Fruit fly (Drosophila melanogaster): ENCODE results near the gene CG9175.

CG9175 gene

dm6 chr2L:6048542-6048941 is 50.2 kb downstream of the CG9175 start, which contains the start of the genes CG34179 and slmo (continued):
- no peak for TF ChIP-seq Adf1 (GFP tag; IDR thresholded peaks at IDR 0.05)
- TF ChIP-seq CG8388 (GFP tag; optimal IDR thresholded peaks at IDR 0.05) = no peak
- TF ChIP-seq CG10431 (GFP tag; optimal IDR thresholded peaks at IDR 0.05) = no peak
- no peak for TF ChIP-seq CG17385 (GFP tag; optimal IDR thresholded peaks at IDR 0.05)
- no peak for TF ChIP-seq run (tag; optimal IDR thresholded peaks at IDR 0.05)
- TF ChIP-seq CG6854 (GFP tag; optimal IDR thresholded peaks at IDR 0.05) = no peak
- TF ChIP-seq Aef1 (GFP tag; IDR thresholded peaks at IDR 0.05) = no peak
- TF ChIP-seq CG12659 (GFP tag; optimal IDR thresholded peaks at IDR 0.05) = no peak
- TF ChIP-seq pan (optimal IDR thresholded peaks at IDR 0.05) = no peak
- TF ChIP-seq pan (GFP tag; optimal IDR thresholded peaks at IDR 0.05 in 1 of 2, IDR thresholded peaks at IDR 0.05 in 1 of 2) = no peak
- no peak for TF ChIP-seq Fer3 (tag; optimal IDR thresholded peaks at IDR 0.05)
- peak; percentile 22; the same call in 2 of the 3 replicates for TF ChIP-seq CG16813 (GFP tag; IDR thresholded peaks at IDR 0.05; ENCODE audit: partially characterized antibody)
- TF ChIP-seq al (GFP tag; IDR thresholded peaks at IDR 0.05) = no peak
- peak; percentile 13 for TF ChIP-seq Sin3A (optimal IDR thresholded peaks at IDR 0.05)
- no peak for TF ChIP-seq en (GFP tag; optimal IDR thresholded peaks at IDR 0.05)
- TF ChIP-seq Dfd (GFP tag; optimal IDR thresholded peaks at IDR 0.05) = no peak
- no peak for TF ChIP-seq Hr51 (GFP tag; optimal IDR thresholded peaks at IDR 0.05)
- TF ChIP-seq Doc2 (GFP tag; IDR thresholded peaks at IDR 0.05) = no peak
- no peak for TF ChIP-seq vvl (GFP tag; IDR thresholded peaks at IDR 0.05)
- no peak for TF ChIP-seq CG7357 (GFP tag; IDR thresholded peaks at IDR 0.05)
- TF ChIP-seq pum (GFP tag; optimal IDR thresholded peaks at IDR 0.05) = no peak
- TF ChIP-seq Dp (GFP tag; optimal IDR thresholded peaks at IDR 0.05) = peak; percentile 37
- no peak for TF ChIP-seq Mes4 (GFP tag; optimal IDR thresholded peaks at IDR 0.05)
- TF ChIP-seq CG14441 (GFP tag; IDR thresholded peaks at IDR 0.05) = no peak
- no peak for TF ChIP-seq CG12104 (GFP tag; optimal IDR thresholded peaks at IDR 0.05)
- TF ChIP-seq Hmx (GFP tag; optimal IDR thresholded peaks at IDR 0.05) = no peak
- no peak for TF ChIP-seq odd (GFP tag; optimal IDR thresholded peaks at IDR 0.05)
- no peak for TF ChIP-seq CG10267 (tag; optimal IDR thresholded peaks at IDR 0.05)
- TF ChIP-seq sqz (GFP tag; optimal IDR thresholded peaks at IDR 0.05) = no peak
- TF ChIP-seq CG2116 (GFP tag; optimal IDR thresholded peaks at IDR 0.05) = peak; percentile 33
- TF ChIP-seq sima (GFP tag; optimal IDR thresholded peaks at IDR 0.05) = no peak
- no peak for TF ChIP-seq ewg (GFP tag; optimal IDR thresholded peaks at IDR 0.05)
- no peak for TF ChIP-seq CG10959 (GFP tag; IDR thresholded peaks at IDR 0.05)
- no peak for TF ChIP-seq Optix (GFP tag; IDR thresholded peaks at IDR 0.05)
- peak; percentile 42 for TF ChIP-seq pzg (GFP tag; optimal IDR thresholded peaks at IDR 0.05)
- TF ChIP-seq eve (GFP tag; optimal IDR thresholded peaks at IDR 0.05) = no peak
- no peak for TF ChIP-seq dm (GFP tag; optimal IDR thresholded peaks at IDR 0.05)
- TF ChIP-seq ranshi (GFP tag; IDR thresholded peaks at IDR 0.05) = no peak
- no peak for TF ChIP-seq CG12155 (GFP tag; optimal IDR thresholded peaks at IDR 0.05)
- TF ChIP-seq CG12769 (tag; optimal IDR thresholded peaks at IDR 0.05) = no peak
- TF ChIP-seq vnd (GFP tag; IDR thresholded peaks at IDR 0.05; ENCODE audit: partially characterized antibody) = no peak
- no peak for TF ChIP-seq ssp (GFP tag; IDR thresholded peaks at IDR 0.05)
- no peak for TF ChIP-seq pfk (GFP tag; optimal IDR thresholded peaks at IDR 0.05)
- peak; percentile 33 for TF ChIP-seq Sry-δ (GFP tag; optimal IDR thresholded peaks at IDR 0.05)
- no peak for TF ChIP-seq wor (GFP tag; IDR thresholded peaks at IDR 0.05)
- TF ChIP-seq slp2 (GFP tag; optimal IDR thresholded peaks at IDR 0.05) = no peak
- TF ChIP-seq Vsx1 (GFP tag; optimal IDR thresholded peaks at IDR 0.05) = no peak
- TF ChIP-seq CG4707 (GFP tag; optimal IDR thresholded peaks at IDR 0.05) = no peak
- peak; percentile 66 for TF ChIP-seq Dref (GFP tag; IDR thresholded peaks at IDR 0.05)
- no peak for TF ChIP-seq CG33213 (GFP tag; optimal IDR thresholded peaks at IDR 0.05)
- no peak for TF ChIP-seq CG6791 (GFP tag; IDR thresholded peaks at IDR 0.05; ENCODE audit: partially characterized antibody)
- no peak for TF ChIP-seq psq (GFP tag; optimal IDR thresholded peaks at IDR 0.05)
- no peak for TF ChIP-seq CG10462 (GFP tag; optimal IDR thresholded peaks at IDR 0.05)
